Worm (Caenorhabditis elegans) whole organism, L2 larva: ENCODE results near the gene srx-38.

Experiments
- C34F6.9 ChIP-seq: fragments of 150-350 bp; optimal IDR thresholded peaks from 2 replicates; lab custom pipeline; 2014; ENCODE audit warnings: missing biosample characterization, missing genetic modification characterization
- F13H6.1 ChIP-seq: sonication (generic microtip); optimal IDR thresholded peaks from 2 replicates; lab custom pipeline; 2016; ENCODE audit warnings: missing genetic modification characterization, missing compliant biosample characterization
- R02D3.7 ChIP-seq: fragments of 150-350 bp; optimal IDR thresholded peaks from 2 replicates; lab custom pipeline; 2014; ENCODE audit warnings: missing biosample characterization, missing genetic modification characterization
- Y55F3AM.14 ChIP-seq: fragments of 200-800 bp; sonication (Bioruptor generic); optimal IDR thresholded peaks from 2 replicates; lab custom pipeline; 2018; ENCODE audit warnings: mild to moderate bottlenecking, missing genetic modification characterization, missing compliant biosample characterization
- aly-2 ChIP-seq: fragments of 150-350 bp; optimal IDR thresholded peaks from 2 replicates; lab custom pipeline; 2014; ENCODE audit warnings: missing biosample characterization, missing genetic modification characterization
- ama-1 ChIP-seq: fragments of 150-350 bp; optimal IDR thresholded peaks from 2 replicates; lab custom pipeline; 2018; ENCODE audit warnings: inconsistent platforms
- blmp-1 ChIP-seq: sonication (generic microtip); optimal IDR thresholded peaks from 2 replicates; lab custom pipeline; 2017; ENCODE audit warnings: missing genetic modification characterization, mild to moderate bottlenecking, missing compliant biosample characterization, antibody characterized with exemption, moderate library complexity; ENCODE audit not compliant: insufficient read depth
- ceh-82 ChIP-seq: fragments of 150-350 bp; optimal IDR thresholded peaks from 2 replicates; lab custom pipeline; 2014; ENCODE audit warnings: missing biosample characterization, missing genetic modification characterization
- crh-2 ChIP-seq: sonication (generic microtip); optimal IDR thresholded peaks from 2 replicates; lab custom pipeline; 2017; ENCODE audit warnings: missing biosample characterization, missing genetic modification characterization
- dmd-4 ChIP-seq: sonication (generic microtip); optimal IDR thresholded peaks from 2 replicates; lab custom pipeline; 2017; ENCODE audit warnings: missing biosample characterization, missing genetic modification characterization
- egl-27 ChIP-seq: sonication (generic microtip); optimal IDR thresholded peaks from 3 replicates; lab custom pipeline; 2017; ENCODE audit warnings: missing biosample characterization, missing genetic modification reagents, missing genetic modification characterization
- elt-1 ChIP-seq: fragments of 150-350 bp; optimal IDR thresholded peaks from 2 replicates; lab custom pipeline; 2014; ENCODE audit warnings: missing biosample characterization, missing genetic modification characterization
- elt-3 ChIP-seq: sonication (generic microtip); optimal IDR thresholded peaks from 2 replicates; lab custom pipeline; 2017; ENCODE audit warnings: missing biosample characterization, missing genetic modification characterization
- fos-1 ChIP-seq: fragments of 150-350 bp; optimal IDR thresholded peaks from 2 replicates; lab custom pipeline; 2014; ENCODE audit warnings: missing biosample characterization, missing genetic modification characterization
- gmeb-1 ChIP-seq: fragments of 150-350 bp; optimal IDR thresholded peaks from 2 replicates; lab custom pipeline; 2014; ENCODE audit warnings: missing biosample characterization, missing genetic modification characterization
- lin-13 ChIP-seq: fragments of 150-350 bp; optimal IDR thresholded peaks from 2 replicates; lab custom pipeline; 2014; ENCODE audit warnings: missing biosample characterization, missing genetic modification reagents, missing genetic modification characterization
- lin-39 ChIP-seq: fragments of 150-350 bp; optimal IDR thresholded peaks from 2 replicates; lab custom pipeline; 2014; ENCODE audit warnings: missing biosample characterization, missing genetic modification reagents, missing genetic modification characterization
- lsy-2 ChIP-seq, 2 experiments: fragments of 150-350 bp in 1 of 2; sonication (generic microtip) in 1 of 2; optimal IDR thresholded peaks; 2 replicates each; lab custom pipeline; 2014 to 2017; ENCODE audit warnings: missing biosample characterization in 2 of 2, missing genetic modification characterization in 2 of 2
- mab-5 ChIP-seq: fragments of 150-350 bp; optimal IDR thresholded peaks from 2 replicates; lab custom pipeline; 2014; ENCODE audit warnings: missing biosample characterization, missing genetic modification characterization
- nhr-10 ChIP-seq: sonication (generic microtip); optimal IDR thresholded peaks from 2 replicates; lab custom pipeline; 2017; ENCODE audit warnings: missing biosample characterization, missing genetic modification characterization
- nhr-11 ChIP-seq: fragments of 150-350 bp; optimal IDR thresholded peaks from 2 replicates; lab custom pipeline; 2014; ENCODE audit warnings: missing biosample characterization, missing genetic modification characterization
- nhr-129 ChIP-seq: fragments of 150-350 bp; optimal IDR thresholded peaks from 2 replicates; lab custom pipeline; 2014; ENCODE audit warnings: missing biosample characterization, missing genetic modification characterization
- nhr-21 ChIP-seq: fragments of 150-350 bp; optimal IDR thresholded peaks from 2 replicates; lab custom pipeline; 2014; ENCODE audit warnings: missing biosample characterization, missing genetic modification characterization
- nhr-23 ChIP-seq: fragments of 150-350 bp; optimal IDR thresholded peaks from 2 replicates; lab custom pipeline; 2014; ENCODE audit warnings: missing biosample characterization, missing genetic modification reagents, missing genetic modification characterization
- nhr-237 ChIP-seq: fragments of 150-350 bp; optimal IDR thresholded peaks from 2 replicates; lab custom pipeline; 2014; ENCODE audit warnings: missing biosample characterization, missing genetic modification characterization
- nhr-25 ChIP-seq: fragments of 150-350 bp; sonication (generic microtip); optimal IDR thresholded peaks from 3 replicates; lab custom pipeline; 2014; ENCODE audit warnings: missing biosample characterization, missing genetic modification characterization
- peb-1 ChIP-seq: fragments of 150-350 bp; optimal IDR thresholded peaks from 2 replicates; lab custom pipeline; 2014; ENCODE audit warnings: missing biosample characterization, missing genetic modification characterization
- sma-3 ChIP-seq: sonication (generic microtip); optimal IDR thresholded peaks from 2 replicates; lab custom pipeline; 2016; ENCODE audit warnings: missing genetic modification reagents, missing genetic modification characterization, missing compliant biosample characterization
- sma-9 ChIP-seq, 2 experiments: fragments of 150-350 bp in 1 of 2; sonication (generic microtip) in 1 of 2; optimal IDR thresholded peaks; 2 replicates each; lab custom pipeline; 2014 to 2016; ENCODE audit warnings: missing genetic modification characterization in 2 of 2, mild to moderate bottlenecking in 1 of 2, missing biosample characterization in 1 of 2, missing compliant biosample characterization in 1 of 2, missing genetic modification reagents in 1 of 2, moderate library complexity in 1 of 2
- snpc-4 ChIP-seq: fragments of 150-350 bp; optimal IDR thresholded peaks from 2 replicates; lab custom pipeline; 2014; ENCODE audit warnings: missing biosample characterization, missing genetic modification characterization
- unc-55 ChIP-seq: fragments of 150-350 bp; sonication (generic microtip); optimal IDR thresholded peaks from 3 replicates; lab custom pipeline; 2014; ENCODE audit warnings: missing biosample characterization, missing genetic modification reagents, missing genetic modification characterization
- unc-62 ChIP-seq: fragments of 150-350 bp; optimal IDR thresholded peaks from 2 replicates; lab custom pipeline; 2014; ENCODE audit warnings: missing biosample characterization, missing genetic modification reagents, missing genetic modification characterization
- ztf-11 ChIP-seq: sonication (generic microtip); optimal IDR thresholded peaks from 2 replicates; lab custom pipeline; 2017; ENCODE audit warnings: missing biosample characterization, missing genetic modification characterization

Gene srx-38

ce11 chrV:5155516-5155915 is at the start of gene srx-38:
TSS of gene srx-38 (minus strand) at chrV:5155616.
- TF ChIP-seq gmeb-1 (tag; lab: Kevin White, UChicago): no peak
- no peak for TF ChIP-seq blmp-1 (tag; lab: Kevin White, UChicago)
- no peak for TF ChIP-seq sma-9 (GFP tag; optimal IDR thresholded peaks at IDR 0.05; lab: Kevin White, UChicago)
- TF ChIP-seq sma-9 (tag; optimal IDR thresholded peaks at IDR 0.05; lab: Kevin White, UChicago): no peak
- no peak for TF ChIP-seq nhr-11
- no peak for TF ChIP-seq nhr-21 (tag; lab: Kevin White, UChicago)
- no peak for TF ChIP-seq mab-5
- no peak for TF ChIP-seq aly-2
- no peak for TF ChIP-seq nhr-10 (tag; lab: Kevin White, UChicago)
- TF ChIP-seq egl-27 (tag; lab: Kevin White, UChicago): no peak
- TF ChIP-seq crh-2 (tag; lab: Kevin White, UChicago): no peak
- no peak for TF ChIP-seq nhr-23 (tag; lab: Kevin White, UChicago)
- no peak for TF ChIP-seq ceh-82
- no peak for TF ChIP-seq lin-39 (tag; lab: Kevin White, UChicago)

ce11 chrV:5204127-5204526 is 48.7 kb upstream of the srx-38 start, which contains the start of gene ttc-37:
TSS of gene ttc-37 (plus strand) at chrV:5204475.
- TF ChIP-seq gmeb-1 (tag; lab: Kevin White, UChicago): peak; percentile 99
- no peak for TF ChIP-seq nhr-21 (tag; lab: Kevin White, UChicago)
- TF ChIP-seq lsy-2 (tag; optimal IDR thresholded peaks at IDR 0.05; lab: Kevin White, UChicago): peak; percentile 33 to 82
- peak; percentile 89 for TF ChIP-seq unc-55 (GFP tag; lab: Kevin White, UChicago)
- TF ChIP-seq elt-1: no peak
- TF ChIP-seq nhr-129 (tag; lab: Kevin White, UChicago): peak; percentile 22
- TF ChIP-seq Y55F3AM.14 (GFP tag; lab: Kevin White, UChicago): no peak
- no peak for TF ChIP-seq dmd-4 (tag; lab: Kevin White, UChicago)
- no peak for TF ChIP-seq snpc-4
- peak; percentile 13 for TF ChIP-seq egl-27 (tag; lab: Kevin White, UChicago)
- no peak for TF ChIP-seq elt-3 (tag; lab: Kevin White, UChicago)
- peak; percentile 54 for TF ChIP-seq sma-3 (GFP tag; lab: Kevin White, UChicago)
- peak; percentile 53 for TF ChIP-seq F13H6.1
- peak; percentile 36 for TF ChIP-seq nhr-25 (tag; lab: Kevin White, UChicago)
- TF ChIP-seq fos-1 (tag; lab: Kevin White, UChicago): peak; percentile 17
- peak; percentile 55 for TF ChIP-seq crh-2 (tag; lab: Kevin White, UChicago)
- peak; percentile 79 for TF ChIP-seq C34F6.9 (tag; lab: Kevin White, UChicago)
- TF ChIP-seq lin-13 (GFP tag; lab: Kevin White, UChicago): peak; percentile 6
- TF ChIP-seq peb-1: no peak

- TF ChIP-seq R02D3.7 (tag; lab: Kevin White, UChicago) (no peak), ama-1 (lab: Kevin White, UChicago) (no peak), nhr-10 (tag; lab: Kevin White, UChicago) (no peak), C34F6.9 (tag; lab: Kevin White, UChicago) (no peak), blmp-1 (tag; lab: Kevin White, UChicago) (no peak), lsy-2 (tag; optimal IDR thresholded peaks at IDR 0.05; lab: Kevin White, UChicago) (no peak), lin-39 (tag; lab: Kevin White, UChicago) (no peak), sma-9 (GFP tag; optimal IDR thresholded peaks at IDR 0.05; lab: Kevin White, UChicago) (no peak), sma-9 (tag; optimal IDR thresholded peaks at IDR 0.05; lab: Kevin White, UChicago) (no peak), ztf-11 (tag; lab: Kevin White, UChicago) (no peak)
These were observed 48.2 kb upstream of the srx-38 start for ce11 chrV:5203643-5204042.

- TF ChIP-seq mab-5: peak; percentile 22
- TF ChIP-seq unc-62 (GFP tag; lab: Kevin White, UChicago): no peak
These were observed 46.3 kb upstream of the srx-38 start for ce11 chrV:5201706-5202105.

- peak; percentile 41 for TF ChIP-seq sma-9 (GFP tag; optimal IDR thresholded peaks at IDR 0.05; lab: Kevin White, UChicago)
- no peak for TF ChIP-seq sma-9 (tag; optimal IDR thresholded peaks at IDR 0.05; lab: Kevin White, UChicago)
- no peak for TF ChIP-seq nhr-237
These were observed 44.8 kb upstream of the srx-38 start for ce11 chrV:5200188-5200587.
